Fruit fly (Drosophila melanogaster) whole organism, embryonic: ENCODE measurements around the gene Hexim.

Experiments used
- Atf3 ChIP-seq: fragments of 200-800 bp; sonication (Bioruptor generic); optimal IDR thresholded peaks from 3 replicates; lab custom pipeline; 2016; ENCODE audit warnings: missing biosample characterization, missing genetic modification characterization
- CG10209 ChIP-seq: fragments of 200-800 bp; sonication (Bioruptor generic); optimal IDR thresholded peaks from 3 replicates; lab custom pipeline; 2017; ENCODE audit warnings: missing biosample characterization, mild to moderate bottlenecking, missing genetic modification characterization, missing genetic modification reagents
- CG10267 ChIP-seq: fragments of 200-800 bp; sonication (Bioruptor generic); optimal IDR thresholded peaks from 2 replicates; lab custom pipeline; 2018; ENCODE audit warnings: missing biosample characterization, mild to moderate bottlenecking, missing genetic modification characterization, moderate library complexity
- CG10274 ChIP-seq: fragments of 200-800 bp; sonication (Bioruptor generic); optimal IDR thresholded peaks from 3 replicates; lab custom pipeline; 2017; ENCODE audit warnings: missing biosample characterization, mild to moderate bottlenecking, missing genetic modification characterization
- CG10654 ChIP-seq: fragments of 200-800 bp; sonication (Bioruptor generic); optimal IDR thresholded peaks from 2 replicates; lab custom pipeline; 2016; ENCODE audit warnings: missing biosample characterization, missing genetic modification characterization
- CG10979 ChIP-seq: fragments of 200-800 bp; sonication (Bioruptor generic); optimal IDR thresholded peaks from 2 replicates; lab custom pipeline; 2018; ENCODE audit warnings: missing biosample characterization, mild to moderate bottlenecking, missing genetic modification characterization, moderate library complexity
- CG12104 ChIP-seq: fragments of 200-800 bp; sonication (Bioruptor generic); optimal IDR thresholded peaks from 3 replicates; lab custom pipeline; 2016; ENCODE audit warnings: missing biosample characterization, missing genetic modification characterization
- CG12219 ChIP-seq: fragments of 200-800 bp; sonication (Bioruptor generic); optimal IDR thresholded peaks from 3 replicates; lab custom pipeline; 2018; ENCODE audit warnings: missing biosample characterization, mild to moderate bottlenecking, missing genetic modification characterization
- CG12391 ChIP-seq: fragments of 200-800 bp; sonication (Bioruptor generic); optimal IDR thresholded peaks from 3 replicates; lab custom pipeline; 2018; ENCODE audit warnings: missing biosample characterization, mild to moderate bottlenecking, missing genetic modification characterization, moderate library complexity
- CG12942 ChIP-seq: fragments of 200-800 bp; sonication (Bioruptor generic); optimal IDR thresholded peaks from 3 replicates; lab custom pipeline; 2016; ENCODE audit warnings: missing biosample characterization, missing genetic modification characterization
- CG13424 ChIP-seq: fragments of 200-800 bp; sonication (Bioruptor generic); optimal IDR thresholded peaks from 2 replicates; lab custom pipeline; 2019; ENCODE audit warnings: missing biosample characterization, mild to moderate bottlenecking, missing genetic modification characterization, moderate library complexity
- CG13775 ChIP-seq: fragments of 200-800 bp; sonication (Bioruptor generic); optimal IDR thresholded peaks from 3 replicates; lab custom pipeline; 2017; ENCODE audit warnings: missing biosample characterization, mild to moderate bottlenecking, missing genetic modification characterization
- CG15514 ChIP-seq: fragments of 200-800 bp; sonication (Bioruptor generic); optimal IDR thresholded peaks from 3 replicates; lab custom pipeline; 2017; ENCODE audit warnings: missing biosample characterization, missing genetic modification characterization, mild to moderate bottlenecking, moderate library complexity, missing genetic modification reagents
- CG15601 ChIP-seq: fragments of 200-800 bp; sonication (Bioruptor generic); optimal IDR thresholded peaks from 3 replicates; lab custom pipeline; 2019; ENCODE audit warnings: missing biosample characterization, mild to moderate bottlenecking, missing genetic modification characterization, moderate library complexity
- CG16815 ChIP-seq: fragments of 200-800 bp; sonication (Bioruptor generic); optimal IDR thresholded peaks from 3 replicates; lab custom pipeline; 2017; ENCODE audit warnings: missing biosample characterization, mild to moderate bottlenecking, missing genetic modification characterization
- CG17568 ChIP-seq: fragments of 200-800 bp; sonication (Bioruptor generic); optimal IDR thresholded peaks from 2 replicates; lab custom pipeline; 2018; ENCODE audit warnings: missing biosample characterization, mild to moderate bottlenecking, missing genetic modification characterization, moderate library complexity
- CG2202 ChIP-seq: fragments of 200-800 bp; sonication (Bioruptor generic); optimal IDR thresholded peaks from 2 replicates; lab custom pipeline; 2018; ENCODE audit warnings: missing biosample characterization, mild to moderate bottlenecking, missing genetic modification characterization
- CG2889 ChIP-seq: fragments of 200-800 bp; sonication (Bioruptor generic); IDR thresholded peaks from 3 replicates; pipeline ENCODE4 v1.3.6; 2022; ENCODE audit warnings: missing biosample characterization, missing genetic modification characterization
- CG33557 ChIP-seq: fragments of 200-800 bp; sonication (Bioruptor generic); optimal IDR thresholded peaks from 2 replicates; lab custom pipeline; 2019; ENCODE audit warnings: missing biosample characterization, mild to moderate bottlenecking, missing genetic modification characterization, moderate library complexity
- CG4328 ChIP-seq: fragments of 200-800 bp; sonication (Bioruptor generic); optimal IDR thresholded peaks from 3 replicates; lab custom pipeline; 2017; ENCODE audit warnings: missing biosample characterization, missing genetic modification reagents, missing genetic modification characterization
- CG4424 ChIP-seq: fragments of 200-800 bp; sonication (Bioruptor generic); optimal IDR thresholded peaks from 3 replicates; lab custom pipeline; 2016; ENCODE audit warnings: missing biosample characterization, missing genetic modification characterization
- CG7987 ChIP-seq: fragments of 200-800 bp; sonication (Bioruptor generic); optimal IDR thresholded peaks from 2 replicates; lab custom pipeline; 2018; ENCODE audit warnings: missing biosample characterization, mild to moderate bottlenecking, missing genetic modification characterization, moderate library complexity
- CG9797 ChIP-seq: fragments of 200-800 bp; sonication (Bioruptor generic); optimal IDR thresholded peaks from 3 replicates; lab custom pipeline; 2018; ENCODE audit warnings: missing biosample characterization, mild to moderate bottlenecking, missing genetic modification characterization
- CTCF ChIP-seq: fragments of 200-800 bp; sonication (Bioruptor generic); optimal IDR thresholded peaks from 2 replicates; lab custom pipeline; 2017; ENCODE audit warnings: missing biosample characterization, mild to moderate bottlenecking, missing genetic modification characterization, moderate library complexity
- CrebB ChIP-seq: fragments of 200-800 bp; sonication (Bioruptor generic); optimal IDR thresholded peaks from 3 replicates; lab custom pipeline; 2018; ENCODE audit warnings: missing biosample characterization, mild to moderate bottlenecking, missing genetic modification characterization
- Doc3 ChIP-seq: fragments of 200-800 bp; sonication (Bioruptor generic); IDR thresholded peaks from 3 replicates; pipeline ENCODE4 v1.3.6; 2022; ENCODE audit warnings: missing biosample characterization, missing genetic modification characterization; ENCODE audit not compliant: partially characterized antibody
- Ets65A ChIP-seq: fragments of 200-800 bp; sonication (Bioruptor generic); peaks from one replicate; lab custom pipeline; 2016; ENCODE audit warnings: missing biosample characterization, missing genetic modification characterization
- HmgZ ChIP-seq: fragments of 200-800 bp; sonication (Bioruptor generic); optimal IDR thresholded peaks from 2 replicates; lab custom pipeline; 2018; ENCODE audit warnings: missing biosample characterization, mild to moderate bottlenecking, missing genetic modification characterization
- Hr39 ChIP-seq: fragments of >200 bp; optimal IDR thresholded peaks from 2 replicates; lab custom pipeline; 2017
- Jarid2 ChIP-seq: fragments of 200-800 bp; sonication (Bioruptor generic); optimal IDR thresholded peaks from 3 replicates; lab custom pipeline; 2017; ENCODE audit warnings: mild to moderate bottlenecking, missing biosample characterization, missing genetic modification reagents, missing genetic modification characterization
- NC2β ChIP-seq: fragments of 200-800 bp; sonication (Bioruptor generic); optimal IDR thresholded peaks from 2 replicates; lab custom pipeline; 2016; ENCODE audit warnings: missing biosample characterization, missing genetic modification characterization
- Rx ChIP-seq: fragments of 200-800 bp; sonication (Bioruptor generic); IDR thresholded peaks from 2 replicates; pipeline ENCODE4 v1.3.6; 2022; ENCODE audit warnings: missing biosample characterization, missing genetic modification characterization
- TFAM ChIP-seq: fragments of 200-800 bp; sonication (Bioruptor generic); optimal IDR thresholded peaks from 2 replicates; lab custom pipeline; 2017; ENCODE audit warnings: missing biosample characterization, missing genetic modification characterization, inconsistent platforms
- Trl ChIP-seq, 3 experiments: fragments of >200 bp in 2 of 3; fragments of 200-800 bp in 1 of 3; sonication (Bioruptor generic) in 1 of 3; optimal IDR thresholded peaks; 2 replicates in 1 of 3; 3 replicates in 2 of 3; lab custom pipeline; 2016 to 2017; ENCODE audit warnings: missing biosample characterization in 1 of 3, missing genetic modification characterization in 1 of 3
- Xrp1 ChIP-seq: fragments of 200-800 bp; sonication (Bioruptor generic); IDR thresholded peaks from 2 replicates; pipeline ENCODE4 v1.3.6; 2022; ENCODE audit warnings: missing biosample characterization, missing genetic modification characterization
- bab2 ChIP-seq: fragments of 200-800 bp; sonication (Bioruptor generic); optimal IDR thresholded peaks from 2 replicates; lab custom pipeline; 2016; ENCODE audit warnings: missing biosample characterization, missing genetic modification characterization
- bigmax ChIP-seq: fragments of 200-800 bp; sonication (Bioruptor generic); optimal IDR thresholded peaks from 2 replicates; lab custom pipeline; 2018; ENCODE audit warnings: missing biosample characterization, mild to moderate bottlenecking, missing genetic modification characterization
- exex ChIP-seq: fragments of 200-800 bp; sonication (Bioruptor generic); optimal IDR thresholded peaks from 4 replicates; lab custom pipeline; 2018; ENCODE audit warnings: missing biosample characterization, mild to moderate bottlenecking, missing genetic modification characterization, moderate library complexity
- fd64A ChIP-seq: fragments of 200-800 bp; sonication (Bioruptor generic); optimal IDR thresholded peaks from 3 replicates; lab custom pipeline; 2018; ENCODE audit warnings: missing biosample characterization, mild to moderate bottlenecking, missing genetic modification characterization
- fd96Cb ChIP-seq: fragments of 200-800 bp; sonication (Bioruptor generic); optimal IDR thresholded peaks from 2 replicates; lab custom pipeline; 2018; ENCODE audit warnings: missing biosample characterization, mild to moderate bottlenecking, missing genetic modification characterization, moderate library complexity
- gcm2 ChIP-seq: fragments of 200-800 bp; sonication (Bioruptor generic); optimal IDR thresholded peaks from 2 replicates; lab custom pipeline; 2016; ENCODE audit warnings: missing biosample characterization, missing genetic modification characterization
- grn ChIP-seq: fragments of 200-800 bp; sonication (Bioruptor generic); optimal IDR thresholded peaks from 3 replicates; lab custom pipeline; 2017; ENCODE audit warnings: missing biosample characterization, missing genetic modification characterization
- ham ChIP-seq: fragments of 200-800 bp; sonication (Bioruptor generic); IDR thresholded peaks from 2 replicates; pipeline ENCODE4 v1.3.6; 2022; ENCODE audit warnings: missing biosample characterization, missing genetic modification characterization
- ken ChIP-seq: fragments of 200-800 bp; sonication (Bioruptor generic); IDR thresholded peaks from 3 replicates; pipeline ENCODE4 v1.3.6; 2022; ENCODE audit warnings: missing biosample characterization, missing genetic modification characterization
- maf-S ChIP-seq: fragments of 200-800 bp; sonication (Bioruptor generic); optimal IDR thresholded peaks from 2 replicates; lab custom pipeline; 2016; ENCODE audit warnings: missing biosample characterization, missing genetic modification characterization
- mirr ChIP-seq: fragments of 200-800 bp; sonication (Bioruptor generic); optimal IDR thresholded peaks from 3 replicates; lab custom pipeline; 2018; ENCODE audit warnings: missing biosample characterization, mild to moderate bottlenecking, missing genetic modification characterization
- nom ChIP-seq: fragments of 200-800 bp; sonication (Bioruptor generic); optimal IDR thresholded peaks from 2 replicates; lab custom pipeline; 2017; ENCODE audit warnings: missing biosample characterization, missing genetic modification characterization, mild to moderate bottlenecking, moderate library complexity, missing genetic modification reagents
- org-1 ChIP-seq: fragments of 200-800 bp; sonication (Bioruptor generic); optimal IDR thresholded peaks from 2 replicates; lab custom pipeline; 2017; ENCODE audit warnings: missing biosample characterization, missing genetic modification characterization
- salm ChIP-seq: fragments of 200-800 bp; sonication (Bioruptor generic); optimal IDR thresholded peaks from 2 replicates; lab custom pipeline; 2018; ENCODE audit warnings: missing biosample characterization, mild to moderate bottlenecking, missing genetic modification characterization
- sens-2 ChIP-seq: fragments of 200-800 bp; sonication (Bioruptor generic); IDR thresholded peaks from 2 replicates; pipeline ENCODE4 v1.3.6; 2022; ENCODE audit warnings: missing biosample characterization, missing genetic modification characterization
- twi ChIP-seq: fragments of 200-800 bp; optimal IDR thresholded peaks from 2 replicates; lab custom pipeline; 2019; ENCODE audit warnings: missing biosample characterization, mild to moderate bottlenecking, missing genetic modification characterization, moderate library complexity

The Hexim gene

DNA sequence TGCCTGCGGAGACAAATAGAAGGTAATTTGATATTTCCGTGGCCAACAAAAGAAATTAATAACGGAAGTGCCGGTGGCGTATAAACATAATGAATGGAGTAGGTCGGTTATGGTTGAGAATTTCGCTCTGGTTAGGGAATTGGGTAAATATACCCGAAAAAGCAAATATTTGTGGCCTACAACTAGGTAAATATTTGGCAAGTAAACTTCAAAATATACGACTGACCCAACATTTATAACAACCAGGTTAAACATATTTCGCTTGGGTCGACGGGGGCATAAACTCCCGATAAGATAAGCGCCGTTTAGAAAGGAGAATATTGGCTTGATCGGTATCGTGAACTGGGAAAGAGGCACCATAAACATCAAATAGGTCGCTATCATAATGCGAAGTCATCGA is 11.6 kb downstream of the Hexim start (continued):
- TF ChIP-seq CG4328 (GFP tag; lab: Kevin White, UChicago) (peak; percentile 7), CG2889 (GFP tag; lab: Robert Waterston, UW) (no peak), salm (tag; lab: Kevin White, UChicago) (peak; percentile 71), CG10274 (GFP tag; lab: Kevin White, UChicago) (peak; percentile 3), Ets65A (GFP tag; lab: Kevin White, UChicago) (peak; percentile 31), NC2β (peak; percentile 24), org-1 (GFP tag; lab: Kevin White, UChicago) (peak; percentile 58), Jarid2 (GFP tag; lab: Kevin White, UChicago) (peak; percentile 38), bab2 (GFP tag; lab: Kevin White, UChicago) (peak; percentile 10), Doc3 (GFP tag; lab: Robert Waterston, UW) (no peak), twi (tag; lab: Kevin White, UChicago) (peak; percentile 46), CG16815 (GFP tag; lab: Kevin White, UChicago) (no peak), Trl (optimal IDR thresholded peaks at IDR 0.05; lab: Kevin White, UChicago) (no peak), Trl (GFP tag; optimal IDR thresholded peaks at IDR 0.05; lab: Kevin White, UChicago) (peak; percentile 18), CG15601 (peak; percentile 73), CG10654 (GFP tag; lab: Kevin White, UChicago) (no peak), CG4424 (GFP tag; lab: Kevin White, UChicago) (peak; percentile 23), CG17568 (GFP tag; lab: Kevin White, UChicago) (peak; percentile 82), CG13424 (tag; lab: Kevin White, UChicago) (peak; percentile 45), CTCF (GFP tag; lab: Kevin White, UChicago) (peak; percentile 32), Hr39 (lab: Kevin White, UChicago) (no peak), nom (no peak), Atf3 (GFP tag; lab: Kevin White, UChicago) (no peak), CG10209 (peak; percentile 59), CG12942 (GFP tag; lab: Kevin White, UChicago) (no peak), fd96Cb (peak; percentile 2), exex (no peak), CG15514 (GFP tag; lab: Kevin White, UChicago) (peak; percentile 2), ken (GFP tag; lab: Robert Waterston, UW) (no peak), maf-S (GFP tag; lab: Kevin White, UChicago) (no peak), CG33557 (GFP tag; lab: Kevin White, UChicago) (peak; percentile 96), CG10267 (tag; lab: Kevin White, UChicago) (peak; percentile 64), CG9797 (GFP tag; lab: Kevin White, UChicago) (peak; percentile 9), CG10979 (tag; lab: Kevin White, UChicago) (peak; percentile 72), CrebB (tag; lab: Kevin White, UChicago) (peak; percentile 78), Rx (GFP tag; lab: Robert Waterston, UW) (no peak), fd64A (peak; percentile 82), Xrp1 (peak; percentile 77), grn (peak; percentile 64), gcm2 (GFP tag; lab: Kevin White, UChicago) (no peak), ham (GFP tag; lab: Robert Waterston, UW) (no peak), CG12219 (GFP tag; lab: Kevin White, UChicago) (peak; percentile 57), CG12391 (tag; lab: Kevin White, UChicago) (peak; percentile 34), sens-2 (GFP tag; lab: Robert Waterston, UW) (0 out of 2 replicates have a peak, but pooled peaks have one; percentile 12), HmgZ (tag; lab: Kevin White, UChicago) (peak; percentile 3), CG2202 (tag; lab: Kevin White, UChicago) (peak; percentile 91), TFAM (GFP tag; lab: Kevin White, UChicago) (peak; percentile 49), bigmax (GFP tag; lab: Kevin White, UChicago) (peak; percentile 10), mirr (no peak), CG13775 (GFP tag; lab: Kevin White, UChicago) (peak; percentile 30), CG7987 (peak; percentile 72), CG12104 (GFP tag; lab: Kevin White, UChicago) (peak; percentile 17)
